Fruit fly (Drosophila melanogaster): ENCODE measurements around the gene sl.

sl gene

DNA sequence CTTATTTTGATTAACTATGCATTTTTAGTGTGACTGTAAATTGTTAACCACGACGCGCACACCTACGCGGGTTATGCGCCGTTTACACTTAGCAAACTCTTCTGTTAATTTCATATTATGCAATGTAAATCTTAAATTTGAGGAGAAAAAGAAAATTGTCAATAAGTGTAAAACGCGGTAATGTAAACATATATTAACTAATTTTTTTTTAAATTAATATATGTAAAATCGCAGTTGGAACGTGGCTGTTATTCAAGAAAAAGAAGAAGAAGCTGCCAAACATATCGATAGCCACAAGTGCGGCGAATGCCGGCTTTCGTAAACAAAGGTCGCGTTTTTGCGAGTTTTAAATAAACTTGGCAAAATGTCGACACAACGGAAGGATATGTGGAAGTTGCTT lies 41.3 kb downstream of the sl start, which contains the start of the genes TH1 and mei-41 (continued):
- peak; percentile 57 for TF ChIP-seq CG13287 (GFP tag; IDR thresholded peaks at IDR 0.05; ENCODE audit: partially characterized antibody)
- no peak for TF ChIP-seq slou (GFP tag; optimal IDR thresholded peaks at IDR 0.05)
- TF ChIP-seq pzg (GFP tag; optimal IDR thresholded peaks at IDR 0.05) = peak; percentile 46
- TF ChIP-seq Atf3 (GFP tag; optimal IDR thresholded peaks at IDR 0.05) = no peak
- TF ChIP-seq phol (tag; optimal IDR thresholded peaks at IDR 0.05) = peak; percentile 95
- TF ChIP-seq Hr51 (GFP tag; optimal IDR thresholded peaks at IDR 0.05) = peak in 1 of 2 experiments; percentile 51
- TF ChIP-seq Hsf (GFP tag; optimal IDR thresholded peaks at IDR 0.05) = peak; percentile 58
- peak; percentile 60 for TF ChIP-seq bab2 (GFP tag; optimal IDR thresholded peaks at IDR 0.05)
- TF ChIP-seq Jarid2 (GFP tag; optimal IDR thresholded peaks at IDR 0.05) = no peak
- peak; percentile 95 for TF ChIP-seq Dbx (GFP tag; IDR thresholded peaks at IDR 0.05)
- TF ChIP-seq Ets65A (GFP tag) = peak; percentile 95
- no peak for TF ChIP-seq CG11398 (GFP tag; optimal IDR thresholded peaks at IDR 0.05)
- TF ChIP-seq H2.0 (GFP tag; IDR thresholded peaks at IDR 0.05) = peak; percentile 94
- TF ChIP-seq CG10209 (GFP tag; optimal IDR thresholded peaks at IDR 0.05) = peak; percentile 89
- TF ChIP-seq D19B (GFP tag; optimal IDR thresholded peaks at IDR 0.05) = no peak
- TF ChIP-seq CG9876 (GFP tag; optimal IDR thresholded peaks at IDR 0.05) = no peak
- TF ChIP-seq knrl (GFP tag; IDR thresholded peaks at IDR 0.05; ENCODE audit: partially characterized antibody) = peak; percentile 70
- peak; percentile 89 for TF ChIP-seq CG16815 (GFP tag; optimal IDR thresholded peaks at IDR 0.05)
- TF ChIP-seq pros (GFP tag; optimal IDR thresholded peaks at IDR 0.05) = no peak
- TF ChIP-seq Dad (GFP tag; optimal IDR thresholded peaks at IDR 0.05) = peak; percentile 57
- peak; percentile 66 for TF ChIP-seq mam (GFP tag; optimal IDR thresholded peaks at IDR 0.05)
- TF ChIP-seq CG1832 (GFP tag; optimal IDR thresholded peaks at IDR 0.05) = no peak
- TF ChIP-seq CG33557 (GFP tag; optimal IDR thresholded peaks at IDR 0.05) = peak; percentile 80
- TF ChIP-seq CG31224 (GFP tag; IDR thresholded peaks at IDR 0.05) = peak; percentile 90
- peak; percentile 78 for TF ChIP-seq Mad (GFP tag; optimal IDR thresholded peaks at IDR 0.05)
- TF ChIP-seq gem (tag; optimal IDR thresholded peaks at IDR 0.05) = peak; percentile 96
- peak; percentile 94 for TF ChIP-seq CG12659 (GFP tag; optimal IDR thresholded peaks at IDR 0.05)
- peak; percentile 92 for TF ChIP-seq CG12391 (tag; optimal IDR thresholded peaks at IDR 0.05)
- TF ChIP-seq CG16779 (GFP tag; IDR thresholded peaks at IDR 0.05) = peak; percentile 65; the same call in 1 of the 2 replicates
- TF ChIP-seq Hr3 (GFP tag; optimal IDR thresholded peaks at IDR 0.05) = peak; percentile 88
- TF ChIP-seq Aef1 (GFP tag; IDR thresholded peaks at IDR 0.05) = peak; percentile 96
- TF ChIP-seq CTCF (GFP tag; optimal IDR thresholded peaks at IDR 0.05) = peak; percentile 6
- peak; percentile 95 for TF ChIP-seq E2f1 (GFP tag; IDR thresholded peaks at IDR 0.05)
- peak; percentile 75; the same call in 1 of the 2 replicates for TF ChIP-seq dan (GFP tag; IDR thresholded peaks at IDR 0.05)
- peak; percentile 96 for TF ChIP-seq CG32772 (GFP tag; IDR thresholded peaks at IDR 0.05)
- TF ChIP-seq cad (GFP tag; optimal IDR thresholded peaks at IDR 0.05) = no peak
- peak; percentile 96 for TF ChIP-seq CoRest (tag; optimal IDR thresholded peaks at IDR 0.05)
- TF ChIP-seq corto (GFP tag; optimal IDR thresholded peaks at IDR 0.05) = no peak
- no peak for TF ChIP-seq Gsc (GFP tag; IDR thresholded peaks at IDR 0.05)
- no peak for TF ChIP-seq odd (GFP tag; optimal IDR thresholded peaks at IDR 0.05)
- peak; percentile 43; the same call in 1 of the 3 replicates for TF ChIP-seq HLH4C (GFP tag; IDR thresholded peaks at IDR 0.05; ENCODE audit: partially characterized antibody)
- peak; percentile 5 for TF ChIP-seq NK7.1 (GFP tag; optimal IDR thresholded peaks at IDR 0.05)
- peak; percentile 21 for TF ChIP-seq tx (GFP tag; optimal IDR thresholded peaks at IDR 0.05)
- TF ChIP-seq Hr78 (GFP tag; optimal IDR thresholded peaks at IDR 0.05) = no peak
- TF ChIP-seq ERR (GFP tag; optimal IDR thresholded peaks at IDR 0.05) = no peak
- no peak for TF ChIP-seq sens (GFP tag)
- peak; percentile 64 for TF ChIP-seq Nf-YB (GFP tag; optimal IDR thresholded peaks at IDR 0.05)
- no peak for TF ChIP-seq ato (GFP tag; IDR thresholded peaks at IDR 0.05; ENCODE audit: partially characterized antibody)
- peak; percentile 80 for TF ChIP-seq oc (tag; optimal IDR thresholded peaks at IDR 0.05)
- TF ChIP-seq CG18619 (GFP tag; optimal IDR thresholded peaks at IDR 0.05) = peak; percentile 83
- TF ChIP-seq her (GFP tag; optimal IDR thresholded peaks at IDR 0.05) = peak; percentile 7

Data from whole organism, embryonic.